Fruit fly (Drosophila melanogaster): ENCODE data around the gene Or98b.

The Or98b gene

dm6 chr3R:28339654-28340605 lies 12.1 kb upstream of the Or98b start, which contains the start of the genes Gfat2 and Moca-cyp (continued):
- peak; percentile 45 for TF ChIP-seq Usf (GFP tag; optimal IDR thresholded peaks at IDR 0.05)
- peak; percentile 14 for TF ChIP-seq CG6654 (GFP tag; optimal IDR thresholded peaks at IDR 0.05)
- no peak for TF ChIP-seq pb (GFP tag; optimal IDR thresholded peaks at IDR 0.05)
- peak; percentile 86 for TF ChIP-seq CG17361 (GFP tag; IDR thresholded peaks at IDR 0.05)
- peak; percentile 45 for TF ChIP-seq zfh2 (GFP tag; optimal IDR thresholded peaks at IDR 0.05)
- peak; percentile 16 for TF ChIP-seq trh (GFP tag; optimal IDR thresholded peaks at IDR 0.05)
- TF ChIP-seq seq (GFP tag; IDR thresholded peaks at IDR 0.05) = peak; percentile 42; the same call in 1 of the 2 replicates
- TF ChIP-seq CG2120 (GFP tag; optimal IDR thresholded peaks at IDR 0.05) = peak; percentile 59
- peak; percentile 40 for TF ChIP-seq CG34376 (GFP tag; optimal IDR thresholded peaks at IDR 0.05)
- peak; percentile 62 for TF ChIP-seq CG9817 (tag; optimal IDR thresholded peaks at IDR 0.05)
- TF ChIP-seq CG4404 (GFP tag; IDR thresholded peaks at IDR 0.05) = peak; percentile 40; the same call in 1 of the 2 replicates
- no peak for TF ChIP-seq nerfin-2 (GFP tag; IDR thresholded peaks at IDR 0.05; ENCODE audit: partially characterized antibody)
- peak; percentile 74 for TF ChIP-seq sob (GFP tag; IDR thresholded peaks at IDR 0.05)
- peak; percentile 81 for TF ChIP-seq lab (GFP tag; optimal IDR thresholded peaks at IDR 0.05)
- TF ChIP-seq crol (GFP tag; IDR thresholded peaks at IDR 0.05) = peak; percentile 49; the same call in 1 of the 2 replicates
- TF ChIP-seq CG6254 (GFP tag; optimal IDR thresholded peaks at IDR 0.05) = peak; percentile 54
- peak; percentile 61; the same call in 1 of the 2 replicates for TF ChIP-seq Ptx1 (GFP tag; IDR thresholded peaks at IDR 0.05)
- TF ChIP-seq trem (tag; optimal IDR thresholded peaks at IDR 0.05) = peak; percentile 64
- peak; percentile 59 for TF ChIP-seq bcd (GFP tag; optimal IDR thresholded peaks at IDR 0.05)
- TF ChIP-seq CG18262 (tag; optimal IDR thresholded peaks at IDR 0.05) = peak; percentile 69
- no peak for TF ChIP-seq Doc2 (GFP tag; IDR thresholded peaks at IDR 0.05)
- TF ChIP-seq E2f2 (GFP tag; IDR thresholded peaks at IDR 0.05) = no peak
- TF ChIP-seq Blimp-1 (GFP tag; optimal IDR thresholded peaks at IDR 0.05) = peak; percentile 38
- TF ChIP-seq psq (GFP tag; optimal IDR thresholded peaks at IDR 0.05) = no peak
- no peak for TF ChIP-seq pita (GFP tag; optimal IDR thresholded peaks at IDR 0.05)
- peak; percentile 12 for TF ChIP-seq CG1529 (GFP tag; optimal IDR thresholded peaks at IDR 0.05)
- no peak for TF ChIP-seq CG8478 (optimal IDR thresholded peaks at IDR 0.05)
- peak; percentile 63 for TF ChIP-seq CG9437 (GFP tag; optimal IDR thresholded peaks at IDR 0.05)
- peak; percentile 8 for TF ChIP-seq CG31388 (GFP tag; optimal IDR thresholded peaks at IDR 0.05)
- TF ChIP-seq CG32532 (GFP tag; IDR thresholded peaks at IDR 0.05) = peak; percentile 68
- TF ChIP-seq gce (GFP tag; IDR thresholded peaks at IDR 0.05) = no peak
- TF ChIP-seq so (GFP tag; IDR thresholded peaks at IDR 0.05) = 0 out of 3 replicates have a peak, but pooled peaks have one; percentile 56
- TF ChIP-seq CG10147 (GFP tag; optimal IDR thresholded peaks at IDR 0.05) = peak; percentile 6
- TF ChIP-seq sima (GFP tag; optimal IDR thresholded peaks at IDR 0.05) = no peak
- peak; percentile 81 for TF ChIP-seq sqz (GFP tag; optimal IDR thresholded peaks at IDR 0.05)
- peak; percentile 13 for TF ChIP-seq lbe (GFP tag; optimal IDR thresholded peaks at IDR 0.05)
- TF ChIP-seq Ravus (GFP tag; IDR thresholded peaks at IDR 0.05) = no peak
- no peak for TF ChIP-seq nau (GFP tag; optimal IDR thresholded peaks at IDR 0.05)
- TF ChIP-seq CG16815 (GFP tag; optimal IDR thresholded peaks at IDR 0.05) = peak; percentile 40
- peak; percentile 71 for TF ChIP-seq Hr3 (GFP tag; optimal IDR thresholded peaks at IDR 0.05)
- TF ChIP-seq HmgZ (tag; optimal IDR thresholded peaks at IDR 0.05) = peak; percentile 32
- TF ChIP-seq CG32767 (GFP tag; IDR thresholded peaks at IDR 0.05) = no peak
- peak; percentile 44 for TF ChIP-seq CG15514 (GFP tag; optimal IDR thresholded peaks at IDR 0.05)
- no peak for TF ChIP-seq Tbp (GFP tag; optimal IDR thresholded peaks at IDR 0.05)
- no peak for TF ChIP-seq CG9876 (GFP tag; optimal IDR thresholded peaks at IDR 0.05)
- peak; percentile 39 for TF ChIP-seq Dek (tag; optimal IDR thresholded peaks at IDR 0.05)
- peak; percentile 79 for TF ChIP-seq knrl (GFP tag; IDR thresholded peaks at IDR 0.05; ENCODE audit: partially characterized antibody)
- TF ChIP-seq zen (tag; optimal IDR thresholded peaks at IDR 0.05) = no peak
- peak; percentile 57 for TF ChIP-seq lilli (GFP tag; optimal IDR thresholded peaks at IDR 0.05)
